Fruit fly (Drosophila melanogaster): ENCODE data around the gene Prosbeta3.

Prosbeta3 gene

dm6 chr3R:9013765-9014380 is 7.8 kb upstream of the Prosbeta3 start (continued):
- TF ChIP-seq ato (GFP tag; IDR thresholded peaks at IDR 0.05; ENCODE audit: partially characterized antibody): no peak
- no peak for TF ChIP-seq TFAM (GFP tag; optimal IDR thresholded peaks at IDR 0.05)
- peak; percentile 49; the same call in 1 of the 3 replicates for TF ChIP-seq dysf (GFP tag; IDR thresholded peaks at IDR 0.05)
- TF ChIP-seq CG10209 (GFP tag; optimal IDR thresholded peaks at IDR 0.05): no peak
- TF ChIP-seq CG3995 (GFP tag; optimal IDR thresholded peaks at IDR 0.05): peak; percentile 33
- TF ChIP-seq MESR4 (GFP tag; optimal IDR thresholded peaks at IDR 0.05): peak; percentile 71
- TF ChIP-seq chm (GFP tag; IDR thresholded peaks at IDR 0.05): peak; percentile 57; the same call in 1 of the 2 replicates
- TF ChIP-seq HmgZ (tag; optimal IDR thresholded peaks at IDR 0.05): peak; percentile 76
- TF ChIP-seq wdn (GFP tag; IDR thresholded peaks at IDR 0.05): no peak
- TF ChIP-seq yki (optimal IDR thresholded peaks at IDR 0.05): no peak
- no peak for TF ChIP-seq ase (GFP tag; IDR thresholded peaks at IDR 0.05)
- TF ChIP-seq CG31388 (GFP tag; optimal IDR thresholded peaks at IDR 0.05): no peak
- peak; percentile 50 for TF ChIP-seq stwl (tag; optimal IDR thresholded peaks at IDR 0.05)
- 0 out of 3 replicates have a peak, but pooled peaks have one; percentile 45 for TF ChIP-seq Opbp (GFP tag; IDR thresholded peaks at IDR 0.05; ENCODE audit: partially characterized antibody)
- peak; percentile 47 for TF ChIP-seq CG8944 (GFP tag; optimal IDR thresholded peaks at IDR 0.05)
- TF ChIP-seq Sox102F (GFP tag; optimal IDR thresholded peaks at IDR 0.05): no peak
- no peak for TF ChIP-seq CG15269 (tag; optimal IDR thresholded peaks at IDR 0.05)
- TF ChIP-seq lola (GFP tag; optimal IDR thresholded peaks at IDR 0.05): peak in 1 of 3 experiments; percentile 32
- peak; percentile 35; the same call in 1 of the 2 replicates for TF ChIP-seq sisA (GFP tag; IDR thresholded peaks at IDR 0.05)
- peak; percentile 58 for TF ChIP-seq CG9932 (GFP tag; IDR thresholded peaks at IDR 0.05)
- TF ChIP-seq Six4 (GFP tag; optimal IDR thresholded peaks at IDR 0.05): peak; percentile 57
- no peak for TF ChIP-seq Usf (GFP tag; optimal IDR thresholded peaks at IDR 0.05)
- no peak for TF ChIP-seq NFAT (GFP tag; IDR thresholded peaks at IDR 0.05)
- peak; percentile 37 for TF ChIP-seq CG18262 (tag; optimal IDR thresholded peaks at IDR 0.05)
- TF ChIP-seq CG17385 (GFP tag; optimal IDR thresholded peaks at IDR 0.05): no peak
- TF ChIP-seq ATbp (GFP tag; optimal IDR thresholded peaks at IDR 0.05): no peak
- peak; percentile 65 for TF ChIP-seq maf-S (GFP tag; optimal IDR thresholded peaks at IDR 0.05)
- TF ChIP-seq br (optimal IDR thresholded peaks at IDR 0.05): no peak
- no peak for TF ChIP-seq CG8478 (optimal IDR thresholded peaks at IDR 0.05)
- TF ChIP-seq Optix (GFP tag; IDR thresholded peaks at IDR 0.05): no peak
- TF ChIP-seq usp (GFP tag; optimal IDR thresholded peaks at IDR 0.05): no peak
- no peak for TF ChIP-seq Awh (GFP tag; IDR thresholded peaks at IDR 0.05)
- peak; percentile 80 for TF ChIP-seq CG13624 (GFP tag; optimal IDR thresholded peaks at IDR 0.05)
- peak; percentile 16 for TF ChIP-seq CG30020 (tag; optimal IDR thresholded peaks at IDR 0.05)
- peak; percentile 23 for TF ChIP-seq Dp (GFP tag; optimal IDR thresholded peaks at IDR 0.05)
- TF ChIP-seq CG4854 (GFP tag; optimal IDR thresholded peaks at IDR 0.05): peak; percentile 17
- TF ChIP-seq pros (GFP tag; optimal IDR thresholded peaks at IDR 0.05): no peak
- TF ChIP-seq CG2875 (GFP tag; optimal IDR thresholded peaks at IDR 0.05): peak; percentile 12
- no peak for TF ChIP-seq CG16813 (GFP tag; IDR thresholded peaks at IDR 0.05; ENCODE audit: partially characterized antibody)
- TF ChIP-seq her (GFP tag; optimal IDR thresholded peaks at IDR 0.05): peak; percentile 19
- TF ChIP-seq jing (GFP tag; optimal IDR thresholded peaks at IDR 0.05): no peak
- peak; percentile 73 for TF ChIP-seq CG34376 (GFP tag; optimal IDR thresholded peaks at IDR 0.05)
- no peak for TF ChIP-seq scrt (GFP tag; optimal IDR thresholded peaks at IDR 0.05)
- TF ChIP-seq CG34224 (GFP tag; IDR thresholded peaks at IDR 0.05; ENCODE audit: partially characterized antibody): no peak
- TF ChIP-seq toy (GFP tag; IDR thresholded peaks at IDR 0.05): no peak
- no peak for TF ChIP-seq CG6254 (GFP tag; optimal IDR thresholded peaks at IDR 0.05)
- TF ChIP-seq crp (GFP tag; optimal IDR thresholded peaks at IDR 0.05): peak in 1 of 2 experiments; percentile 46
- TF ChIP-seq hbn (GFP tag; IDR thresholded peaks at IDR 0.05; ENCODE audit: partially characterized antibody): no peak
- TF ChIP-seq CG17186 (GFP tag; optimal IDR thresholded peaks at IDR 0.05): peak; percentile 35
- no peak for TF ChIP-seq CG10431 (GFP tag; optimal IDR thresholded peaks at IDR 0.05)

Measured in whole organism, embryonic.